Fruit fly (Drosophila melanogaster) whole organism, wandering third instar larva: Measurements from ENCODE around the gene foxo.
A peak's percentile ranks its signal among the peaks of the same experiment; 100 is the strongest.

Source experiments
- Abd-B ChIP-seq: fragments of >200 bp; optimal IDR thresholded peaks from 2 replicates; lab custom pipeline; 2017; ENCODE audit warnings: missing biosample characterization, missing genetic modification characterization
- CrebA ChIP-seq: fragments of 200-800 bp; sonication (Bioruptor generic); optimal IDR thresholded peaks from 2 replicates; lab custom pipeline; 2016; ENCODE audit warnings: missing biosample characterization, mild to moderate bottlenecking, missing genetic modification characterization, borderline replicate concordance
- Dif ChIP-seq: fragments of 200-275, 200-300 bp; sonication (Bioruptor generic); optimal IDR thresholded peaks from 2 replicates; lab custom pipeline; 2018; ENCODE audit warnings: missing biosample characterization, missing genetic modification characterization; ENCODE audit not compliant: partially characterized antibody
- GATAd ChIP-seq: sonication (Bioruptor generic); optimal IDR thresholded peaks from 2 replicates; lab custom pipeline; 2016; ENCODE audit warnings: missing biosample characterization, missing genetic modification characterization
- HLH106 ChIP-seq: fragments of 200-800 bp; optimal IDR thresholded peaks from 3 replicates; lab custom pipeline; 2019; ENCODE audit warnings: missing biosample characterization, mild to moderate bottlenecking, missing genetic modification characterization, moderate library complexity
- Hr78 ChIP-seq: fragments of >200 bp; optimal IDR thresholded peaks from 2 replicates; lab custom pipeline; 2017; ENCODE audit warnings: missing biosample characterization, missing genetic modification characterization
- Hr83 ChIP-seq: fragments of 200-300 bp; sonication (Bioruptor generic); optimal IDR thresholded peaks from 2 replicates; lab custom pipeline; 2016; ENCODE audit warnings: missing biosample characterization, mild to moderate bottlenecking, missing genetic modification characterization, moderate library complexity; ENCODE audit not compliant: poor library complexity, severe bottlenecking
- Myc ChIP-seq: fragments of >200 bp; optimal IDR thresholded peaks from 2 replicates; lab custom pipeline; 2017
- OdsH ChIP-seq: fragments of 200-800 bp; sonication (Bioruptor generic); optimal IDR thresholded peaks from 2 replicates; lab custom pipeline; 2016; ENCODE audit warnings: missing biosample characterization, mild to moderate bottlenecking, missing genetic modification characterization
- Sp1 ChIP-seq: fragments of 200-800 bp; sonication (Bioruptor generic); optimal IDR thresholded peaks from 3 replicates; lab custom pipeline; 2019; ENCODE audit warnings: missing biosample characterization, mild to moderate bottlenecking, missing genetic modification characterization, moderate library complexity
- Vsx2 ChIP-seq: fragments of 200-300, 225-300 bp; sonication (Bioruptor generic); optimal IDR thresholded peaks from 2 replicates; lab custom pipeline; 2018; ENCODE audit warnings: missing biosample characterization, missing genetic modification characterization; ENCODE audit not compliant: partially characterized antibody
- br ChIP-seq: fragments of 200-800 bp; sonication (Bioruptor generic); optimal IDR thresholded peaks from 2 replicates; lab custom pipeline; 2016; ENCODE audit warnings: missing biosample characterization, missing genetic modification characterization
- brk ChIP-seq: fragments of 200-800 bp; sonication (Bioruptor generic); optimal IDR thresholded peaks from 2 replicates; lab custom pipeline; 2016; ENCODE audit warnings: missing biosample characterization, mild to moderate bottlenecking, missing genetic modification characterization
- dl ChIP-seq, 2 experiments: fragments of 175-275, 200-275 bp in 1 of 2; fragments of 200-275 bp in 1 of 2; sonication (Bioruptor generic); optimal IDR thresholded peaks; lab custom pipeline; 2018; ENCODE audit warnings: mild to moderate bottlenecking in 2 of 2, missing biosample characterization in 2 of 2, missing genetic modification characterization in 2 of 2, moderate library complexity in 2 of 2; ENCODE audit not compliant: partially characterized antibody in 2 of 2, insufficient read depth in 1 of 2
- ey ChIP-seq: fragments of 200-800 bp; sonication (Bioruptor generic); optimal IDR thresholded peaks from 2 replicates; lab custom pipeline; 2016; ENCODE audit warnings: missing biosample characterization, missing genetic modification characterization
- foxo ChIP-seq, 2 experiments: fragments of 200-800 bp; sonication (Bioruptor generic); optimal IDR thresholded peaks; 2 replicates in 1 of 2; 3 replicates in 1 of 2; lab custom pipeline; 2016 to 2017; ENCODE audit warnings: missing biosample characterization in 2 of 2, missing genetic modification characterization in 2 of 2
- fru ChIP-seq: fragments of 200-800 bp; sonication (Bioruptor generic); optimal IDR thresholded peaks from 3 replicates; lab custom pipeline; 2016; ENCODE audit warnings: missing biosample characterization, mild to moderate bottlenecking, missing genetic modification characterization
- jim ChIP-seq: fragments of 175-275, 200-325 bp; sonication (Bioruptor generic); optimal IDR thresholded peaks from 2 replicates; lab custom pipeline; 2016; ENCODE audit warnings: missing biosample characterization, mild to moderate bottlenecking, missing genetic modification characterization
- lola ChIP-seq: fragments of >200 bp; optimal IDR thresholded peaks from 2 replicates; lab custom pipeline; 2017; ENCODE audit warnings: missing biosample characterization, missing genetic modification characterization
- pan ChIP-seq: fragments of >200 bp; optimal IDR thresholded peaks from 2 replicates; lab custom pipeline; 2017
- psq ChIP-seq: fragments of 200-800 bp; sonication (Bioruptor generic); optimal IDR thresholded peaks from 3 replicates; lab custom pipeline; 2017; ENCODE audit warnings: missing biosample characterization, mild to moderate bottlenecking, missing genetic modification characterization, moderate library complexity
- rgr ChIP-seq: fragments of 200-800 bp; sonication (Bioruptor generic); optimal IDR thresholded peaks from 3 replicates; lab custom pipeline; 2016; ENCODE audit warnings: missing biosample characterization, mild to moderate bottlenecking, missing genetic modification characterization
- sage ChIP-seq: fragments of 200-800 bp; sonication (Bioruptor generic); optimal IDR thresholded peaks from 2 replicates; lab custom pipeline; 2016; ENCODE audit warnings: missing biosample characterization, mild to moderate bottlenecking, missing genetic modification characterization
- sv ChIP-seq: fragments of 200-800 bp; sonication (Bioruptor generic); optimal IDR thresholded peaks from 3 replicates; lab custom pipeline; 2016; ENCODE audit warnings: missing biosample characterization, missing genetic modification characterization
- tai ChIP-seq: sonication (Bioruptor generic); optimal IDR thresholded peaks from 2 replicates; lab custom pipeline; 2016; ENCODE audit warnings: missing biosample characterization, missing genetic modification characterization
- usp ChIP-seq: fragments of >200 bp; optimal IDR thresholded peaks from 2 replicates; lab custom pipeline; 2017; ENCODE audit warnings: missing biosample characterization, missing genetic modification characterization
- woc ChIP-seq: sonication (Bioruptor generic); optimal IDR thresholded peaks from 2 replicates; lab custom pipeline; 2016; ENCODE audit warnings: missing biosample characterization, mild to moderate bottlenecking, missing genetic modification characterization

foxo gene

DNA sequence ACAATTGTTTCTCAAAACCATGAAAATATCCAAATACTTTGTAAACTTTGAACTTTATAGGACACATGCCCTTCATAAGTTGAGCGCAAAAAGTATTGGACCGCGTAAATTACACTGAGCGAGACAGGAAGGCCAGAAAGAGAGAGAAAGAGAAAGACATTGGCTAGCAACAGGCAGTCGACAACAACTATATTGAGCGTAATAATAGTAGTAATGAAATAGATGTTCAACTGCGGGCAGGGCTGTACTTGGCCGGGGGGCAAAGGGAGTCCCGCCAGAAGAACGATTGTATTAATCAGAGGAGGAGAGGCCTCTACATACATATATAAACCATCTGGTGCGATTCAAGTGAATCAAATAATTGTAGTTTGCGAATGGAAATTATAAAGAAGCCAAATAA is 42.2 kb upstream of the foxo start:
- TF ChIP-seq Dif (GFP tag; lab: Kevin White, UChicago): no peak
- TF ChIP-seq woc (GFP tag; lab: Kevin White, UChicago): no peak
- no peak for TF ChIP-seq HLH106 (tag; lab: Kevin White, UChicago)
- TF ChIP-seq CrebA (GFP tag; lab: Kevin White, UChicago): no peak
- no peak for TF ChIP-seq lola (GFP tag; lab: Kevin White, UChicago)
- TF ChIP-seq OdsH (GFP tag; lab: Kevin White, UChicago): no peak
- TF ChIP-seq jim: no peak
- no peak for TF ChIP-seq tai (GFP tag; lab: Kevin White, UChicago)
- TF ChIP-seq pan (lab: Kevin White, UChicago): no peak
- TF ChIP-seq GATAd (GFP tag; lab: Kevin White, UChicago): no peak
- no peak for TF ChIP-seq fru (GFP tag; lab: Kevin White, UChicago)
- TF ChIP-seq Myc: no peak
- TF ChIP-seq Vsx2 (GFP tag; lab: Kevin White, UChicago): no peak
- TF ChIP-seq ey (GFP tag; lab: Kevin White, UChicago): no peak
- no peak for TF ChIP-seq usp
- no peak for TF ChIP-seq Hr83 (GFP tag; lab: Kevin White, UChicago)
- TF ChIP-seq br (GFP tag; lab: Kevin White, UChicago): no peak
- no peak for TF ChIP-seq Hr78 (GFP tag; lab: Kevin White, UChicago)
- TF ChIP-seq rgr (GFP tag; lab: Kevin White, UChicago): no peak
- no peak for TF ChIP-seq sage
- TF ChIP-seq, all 38 proteins: peak for 0

DNA sequence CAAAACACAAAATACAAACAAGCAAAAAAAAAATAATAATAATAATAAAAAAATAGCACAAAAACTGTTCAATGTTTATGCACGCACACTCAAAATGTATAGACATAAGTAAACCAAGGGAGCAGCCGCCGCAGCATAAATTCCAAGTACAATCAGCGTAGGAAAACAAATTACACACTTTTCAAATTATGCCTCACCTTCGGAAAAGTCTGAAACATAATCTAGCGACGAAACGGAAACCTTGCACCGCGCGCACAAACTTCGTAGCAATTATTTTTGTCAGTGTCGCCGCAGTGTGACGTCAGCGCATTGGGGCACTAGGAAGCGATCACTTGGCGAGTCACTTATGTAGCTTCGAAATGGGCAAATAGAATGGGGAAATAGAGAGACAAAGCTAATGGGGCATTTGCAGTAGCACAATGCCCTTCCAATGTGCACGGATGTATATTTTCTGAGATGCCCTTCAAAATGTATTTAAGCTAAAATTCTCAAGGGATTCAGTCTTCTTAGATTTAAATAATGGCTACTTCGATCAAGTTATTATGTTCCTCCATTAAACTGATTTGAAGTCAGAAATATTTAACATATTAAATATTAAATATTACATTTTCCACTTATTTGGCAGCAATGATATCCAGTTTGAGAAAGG is 39.9 kb upstream of the foxo start:
- TF ChIP-seq Hr78 (GFP tag; lab: Kevin White, UChicago) (no peak), sv (GFP tag; lab: Kevin White, UChicago) (peak; percentile 42)

DNA sequence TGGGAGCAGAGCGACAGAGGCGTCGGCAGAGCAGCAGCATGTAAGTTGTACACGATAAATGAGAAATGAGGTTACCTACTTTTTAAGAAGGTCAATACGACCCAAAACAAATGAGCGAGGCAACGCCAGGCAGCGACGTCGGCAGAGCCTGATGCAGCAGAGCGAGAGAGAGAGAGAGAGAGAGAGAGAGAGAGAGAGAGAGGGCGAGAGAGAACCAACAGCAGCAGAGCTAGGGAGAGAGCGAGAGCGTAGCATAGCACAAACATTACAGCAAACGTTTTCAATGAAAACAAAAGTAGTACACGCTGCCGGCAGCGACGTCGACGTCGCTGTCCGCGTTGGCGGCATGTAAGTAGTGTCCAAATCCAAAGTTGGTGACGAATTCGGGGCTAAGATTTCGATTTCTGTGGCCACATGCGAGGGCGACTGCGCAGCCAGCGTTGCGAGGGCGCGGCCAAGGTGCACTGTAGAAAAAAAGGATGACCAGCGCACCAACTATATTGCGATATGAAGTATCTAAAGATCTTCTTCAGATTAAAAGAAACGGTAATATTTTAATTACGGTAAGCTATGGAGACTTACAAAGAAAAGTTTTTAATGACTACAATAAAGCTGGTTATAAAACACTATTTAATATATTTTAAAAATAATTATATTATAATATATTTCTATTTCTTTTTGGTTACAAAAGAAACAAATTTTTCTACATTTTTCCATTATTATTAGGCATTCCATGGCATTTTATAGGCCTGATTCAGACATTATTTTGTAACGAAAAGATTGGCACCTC is 38.9 kb upstream of the foxo start:
- TF ChIP-seq Dif (GFP tag; lab: Kevin White, UChicago) (peak; percentile 94), usp (no peak), brk (no peak), dl (GFP tag; optimal IDR thresholded peaks at IDR 0.05; lab: Kevin White, UChicago; ENCODE audit: insufficient read depth in 1 of 2, partially characterized antibody in 2 of 2) (peak; percentile 47 to 84), Hr83 (GFP tag; lab: Kevin White, UChicago) (no peak), sv (GFP tag; lab: Kevin White, UChicago) (peak; percentile 36), foxo (GFP tag; optimal IDR thresholded peaks at IDR 0.05; lab: Kevin White, UChicago) (peak in 1 of 2 experiments; percentile 20), Hr78 (GFP tag; lab: Kevin White, UChicago) (no peak), Abd-B (GFP tag; lab: Kevin White, UChicago) (no peak), Vsx2 (GFP tag; lab: Kevin White, UChicago) (peak; percentile 79)
- TF ChIP-seq, all 38 proteins: peak for 5

DNA sequence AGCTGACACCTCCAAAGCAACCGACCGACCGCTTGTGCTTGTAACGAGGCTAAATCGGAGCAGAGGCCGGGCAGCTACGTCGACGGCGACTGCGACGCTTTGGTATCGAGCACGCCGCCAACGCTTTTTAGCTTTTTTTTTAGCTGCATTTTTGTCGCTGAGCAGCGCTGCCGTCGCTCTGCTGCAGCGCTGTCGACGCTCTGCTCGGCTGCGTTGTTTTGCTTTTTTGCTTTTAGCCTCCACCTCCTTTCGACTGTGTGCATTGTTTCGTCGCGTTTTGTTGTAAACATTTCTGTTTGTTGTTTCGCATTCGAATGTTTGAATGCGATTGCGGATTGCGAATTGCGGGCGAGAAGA is 38.3 kb upstream of the foxo start:
- peak; percentile 1 for TF ChIP-seq jim
- TF ChIP-seq psq (GFP tag; lab: Kevin White, UChicago): peak; percentile 2
- TF ChIP-seq Sp1 (GFP tag; lab: Kevin White, UChicago): no peak

DNA sequence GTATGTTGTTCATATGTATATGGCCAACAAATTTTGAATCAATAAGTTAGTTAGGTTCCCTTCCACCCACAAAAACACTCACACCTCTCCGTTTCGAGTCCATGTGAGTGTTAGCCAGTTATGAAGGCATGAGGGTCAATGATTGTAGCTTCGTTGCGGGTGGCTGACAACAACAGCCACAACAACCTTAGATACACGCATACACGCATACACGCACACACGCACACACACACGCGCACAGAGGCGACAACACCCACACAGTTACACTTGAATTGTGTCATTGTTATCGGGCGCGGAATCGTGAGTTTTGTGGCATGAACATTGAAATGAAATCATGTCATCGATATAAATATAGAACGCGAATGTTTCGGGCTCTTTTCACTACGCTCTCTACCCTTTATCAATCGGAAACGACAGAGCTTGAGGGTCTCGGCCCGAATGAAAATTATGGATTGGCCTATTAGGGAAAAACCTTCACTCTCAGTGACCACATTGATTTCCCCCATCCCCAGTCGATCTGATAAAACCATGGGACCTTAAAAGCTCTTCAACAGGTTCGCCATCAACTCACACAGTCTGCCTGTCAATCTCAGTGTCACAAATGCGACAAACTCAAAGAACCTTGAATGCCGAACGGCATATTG is 37.2 kb upstream of the foxo start:
- TF ChIP-seq OdsH (GFP tag; lab: Kevin White, UChicago): no peak
